Worm (Caenorhabditis elegans) whole organism, L2 larva: ENCODE data around the gene H20J04.9.

Experiments used
- C34F6.9 ChIP-seq: fragments of 150-350 bp; optimal IDR thresholded peaks from 2 replicates; lab custom pipeline; 2014; ENCODE audit warnings: missing biosample characterization, missing genetic modification characterization
- F13H6.1 ChIP-seq: sonication (generic microtip); optimal IDR thresholded peaks from 2 replicates; lab custom pipeline; 2016; ENCODE audit warnings: missing genetic modification characterization, missing compliant biosample characterization
- R02D3.7 ChIP-seq: fragments of 150-350 bp; optimal IDR thresholded peaks from 2 replicates; lab custom pipeline; 2014; ENCODE audit warnings: missing biosample characterization, missing genetic modification characterization
- Y55F3AM.14 ChIP-seq: fragments of 200-800 bp; sonication (Bioruptor generic); optimal IDR thresholded peaks from 2 replicates; lab custom pipeline; 2018; ENCODE audit warnings: mild to moderate bottlenecking, missing genetic modification characterization, missing compliant biosample characterization
- ZK546.5 ChIP-seq: sonication (generic microtip); optimal IDR thresholded peaks from 2 replicates; lab custom pipeline; 2017; ENCODE audit warnings: missing biosample characterization, missing genetic modification characterization
- alr-1 ChIP-seq: fragments of 150-350 bp; optimal IDR thresholded peaks from 2 replicates; lab custom pipeline; 2014; ENCODE audit warnings: missing biosample characterization, missing genetic modification characterization
- aly-2 ChIP-seq: fragments of 150-350 bp; optimal IDR thresholded peaks from 2 replicates; lab custom pipeline; 2014; ENCODE audit warnings: missing biosample characterization, missing genetic modification characterization
- ama-1 ChIP-seq: fragments of 150-350 bp; optimal IDR thresholded peaks from 2 replicates; lab custom pipeline; 2018; ENCODE audit warnings: inconsistent platforms
- blmp-1 ChIP-seq: sonication (generic microtip); optimal IDR thresholded peaks from 2 replicates; lab custom pipeline; 2017; ENCODE audit warnings: missing genetic modification characterization, mild to moderate bottlenecking, missing compliant biosample characterization, antibody characterized with exemption, moderate library complexity; ENCODE audit not compliant: insufficient read depth
- ceh-82 ChIP-seq: fragments of 150-350 bp; optimal IDR thresholded peaks from 2 replicates; lab custom pipeline; 2014; ENCODE audit warnings: missing biosample characterization, missing genetic modification characterization
- crh-2 ChIP-seq: sonication (generic microtip); optimal IDR thresholded peaks from 2 replicates; lab custom pipeline; 2017; ENCODE audit warnings: missing biosample characterization, missing genetic modification characterization
- egl-27 ChIP-seq: sonication (generic microtip); optimal IDR thresholded peaks from 3 replicates; lab custom pipeline; 2017; ENCODE audit warnings: missing biosample characterization, missing genetic modification reagents, missing genetic modification characterization
- fos-1 ChIP-seq: fragments of 150-350 bp; optimal IDR thresholded peaks from 2 replicates; lab custom pipeline; 2014; ENCODE audit warnings: missing biosample characterization, missing genetic modification characterization
- gmeb-1 ChIP-seq: fragments of 150-350 bp; optimal IDR thresholded peaks from 2 replicates; lab custom pipeline; 2014; ENCODE audit warnings: missing biosample characterization, missing genetic modification characterization
- lin-11 ChIP-seq: fragments of 150-350 bp; sonication (generic microtip); optimal IDR thresholded peaks from 2 replicates; lab custom pipeline; 2014; ENCODE audit warnings: missing biosample characterization, missing genetic modification characterization, inconsistent platforms, mixed read lengths
- lin-13 ChIP-seq: fragments of 150-350 bp; optimal IDR thresholded peaks from 2 replicates; lab custom pipeline; 2014; ENCODE audit warnings: missing biosample characterization, missing genetic modification reagents, missing genetic modification characterization
- lin-39 ChIP-seq: fragments of 150-350 bp; optimal IDR thresholded peaks from 2 replicates; lab custom pipeline; 2014; ENCODE audit warnings: missing biosample characterization, missing genetic modification reagents, missing genetic modification characterization
- lsy-2 ChIP-seq, 2 experiments: fragments of 150-350 bp in 1 of 2; sonication (generic microtip) in 1 of 2; optimal IDR thresholded peaks; 2 replicates each; lab custom pipeline; 2014 to 2017; ENCODE audit warnings: missing biosample characterization in 2 of 2, missing genetic modification characterization in 2 of 2
- mab-5 ChIP-seq: fragments of 150-350 bp; optimal IDR thresholded peaks from 2 replicates; lab custom pipeline; 2014; ENCODE audit warnings: missing biosample characterization, missing genetic modification characterization
- mbf-1 ChIP-seq: sonication (generic microtip); optimal IDR thresholded peaks from 2 replicates; lab custom pipeline; 2017; ENCODE audit warnings: missing biosample characterization, missing genetic modification characterization
- mdl-1 ChIP-seq, 2 experiments: fragments of 150-350 bp in 1 of 2; sonication (generic microtip) in 1 of 2; optimal IDR thresholded peaks; 2 replicates each; lab custom pipeline; 2017; ENCODE audit warnings: missing biosample characterization in 2 of 2, missing genetic modification characterization in 2 of 2
- nhr-10 ChIP-seq: sonication (generic microtip); optimal IDR thresholded peaks from 2 replicates; lab custom pipeline; 2017; ENCODE audit warnings: missing biosample characterization, missing genetic modification characterization
- nhr-129 ChIP-seq: fragments of 150-350 bp; optimal IDR thresholded peaks from 2 replicates; lab custom pipeline; 2014; ENCODE audit warnings: missing biosample characterization, missing genetic modification characterization
- nhr-21 ChIP-seq: fragments of 150-350 bp; optimal IDR thresholded peaks from 2 replicates; lab custom pipeline; 2014; ENCODE audit warnings: missing biosample characterization, missing genetic modification characterization
- nhr-23 ChIP-seq: fragments of 150-350 bp; optimal IDR thresholded peaks from 2 replicates; lab custom pipeline; 2014; ENCODE audit warnings: missing biosample characterization, missing genetic modification reagents, missing genetic modification characterization
- nhr-237 ChIP-seq: fragments of 150-350 bp; optimal IDR thresholded peaks from 2 replicates; lab custom pipeline; 2014; ENCODE audit warnings: missing biosample characterization, missing genetic modification characterization
- nhr-25 ChIP-seq: fragments of 150-350 bp; sonication (generic microtip); optimal IDR thresholded peaks from 3 replicates; lab custom pipeline; 2014; ENCODE audit warnings: missing biosample characterization, missing genetic modification characterization
- nhr-6 ChIP-seq: fragments of 150-350 bp; optimal IDR thresholded peaks from 2 replicates; lab custom pipeline; 2014; ENCODE audit warnings: missing biosample characterization, missing genetic modification characterization
- nhr-77 ChIP-seq: fragments of 150-350 bp; optimal IDR thresholded peaks from 2 replicates; lab custom pipeline; 2014; ENCODE audit warnings: missing biosample characterization, missing genetic modification characterization
- peb-1 ChIP-seq: fragments of 150-350 bp; optimal IDR thresholded peaks from 2 replicates; lab custom pipeline; 2014; ENCODE audit warnings: missing biosample characterization, missing genetic modification characterization
- skn-1 ChIP-seq: sonication (generic microtip); optimal IDR thresholded peaks from 2 replicates; lab custom pipeline; 2017; ENCODE audit warnings: missing biosample characterization, missing genetic modification characterization
- sma-9 ChIP-seq, 2 experiments: fragments of 150-350 bp in 1 of 2; sonication (generic microtip) in 1 of 2; optimal IDR thresholded peaks; 2 replicates each; lab custom pipeline; 2014 to 2016; ENCODE audit warnings: missing genetic modification characterization in 2 of 2, mild to moderate bottlenecking in 1 of 2, missing biosample characterization in 1 of 2, missing compliant biosample characterization in 1 of 2, missing genetic modification reagents in 1 of 2, moderate library complexity in 1 of 2
- unc-39 ChIP-seq: fragments of 150-350 bp; optimal IDR thresholded peaks from 2 replicates; lab custom pipeline; 2014; ENCODE audit warnings: missing biosample characterization, missing genetic modification characterization
- unc-62 ChIP-seq: fragments of 150-350 bp; optimal IDR thresholded peaks from 2 replicates; lab custom pipeline; 2014; ENCODE audit warnings: missing biosample characterization, missing genetic modification reagents, missing genetic modification characterization
- ztf-11 ChIP-seq: sonication (generic microtip); optimal IDR thresholded peaks from 2 replicates; lab custom pipeline; 2017; ENCODE audit warnings: missing biosample characterization, missing genetic modification characterization
- ztf-4 ChIP-seq: fragments of 150-350 bp; optimal IDR thresholded peaks from 2 replicates; lab custom pipeline; 2014; ENCODE audit warnings: missing biosample characterization, missing genetic modification characterization

Gene H20J04.9

ce11 chrII:4339882-4340281 is 11.1 kb upstream of the H20J04.9 start, which contains the start of gene athp-2:
TSS of gene athp-2 (plus strand) at chrII:4340182.
- TF ChIP-seq unc-39 (tag; lab: Kevin White, UChicago) (no peak), crh-2 (tag; lab: Kevin White, UChicago) (no peak), blmp-1 (no peak), lin-39 (no peak), alr-1 (tag; lab: Kevin White, UChicago) (no peak), ceh-82 (no peak), C34F6.9 (no peak), nhr-25 (tag; lab: Kevin White, UChicago) (no peak), F13H6.1 (no peak), mbf-1 (no peak), Y55F3AM.14 (GFP tag; lab: Kevin White, UChicago) (no peak), nhr-21 (tag; lab: Kevin White, UChicago) (no peak), nhr-23 (tag; lab: Kevin White, UChicago) (no peak), nhr-77 (tag; lab: Kevin White, UChicago) (no peak), ztf-11 (tag; lab: Kevin White, UChicago) (no peak)

- TF ChIP-seq gmeb-1 (tag; lab: Kevin White, UChicago) (no peak), F13H6.1 (no peak), ztf-4 (tag; lab: Kevin White, UChicago) (no peak), C34F6.9 (no peak), aly-2 (tag; lab: Kevin White, UChicago) (no peak), lin-13 (no peak), mbf-1 (no peak), ama-1 (no peak), ZK546.5 (no peak), unc-39 (tag; lab: Kevin White, UChicago) (no peak), R02D3.7 (no peak), sma-9 (GFP tag; optimal IDR thresholded peaks at IDR 0.05; lab: Kevin White, UChicago) (no peak), sma-9 (tag; optimal IDR thresholded peaks at IDR 0.05; lab: Kevin White, UChicago) (no peak), nhr-6 (tag; lab: Kevin White, UChicago) (no peak), mdl-1 (tag; optimal IDR thresholded peaks at IDR 0.05; lab: Kevin White, UChicago) (no peak), alr-1 (tag; lab: Kevin White, UChicago) (no peak), ztf-11 (tag; lab: Kevin White, UChicago) (no peak), lsy-2 (tag; optimal IDR thresholded peaks at IDR 0.05; lab: Kevin White, UChicago) (no peak), nhr-21 (tag; lab: Kevin White, UChicago) (no peak), nhr-237 (tag; lab: Kevin White, UChicago) (no peak)
These were observed 9.5 kb upstream of the H20J04.9 start for ce11 chrII:4341484-4341883.

- TF ChIP-seq unc-39 (tag; lab: Kevin White, UChicago) (no peak), nhr-129 (no peak), ZK546.5 (no peak), lin-11 (tag; lab: Kevin White, UChicago) (no peak), crh-2 (tag; lab: Kevin White, UChicago) (no peak), ceh-82 (no peak), fos-1 (tag; lab: Kevin White, UChicago) (no peak), Y55F3AM.14 (GFP tag; lab: Kevin White, UChicago) (no peak), unc-62 (GFP tag; lab: Kevin White, UChicago) (no peak), nhr-21 (tag; lab: Kevin White, UChicago) (no peak), mab-5 (no peak), nhr-10 (tag; lab: Kevin White, UChicago) (no peak), nhr-23 (tag; lab: Kevin White, UChicago) (no peak)
These were observed 6.7 kb upstream of the H20J04.9 start for ce11 chrII:4344317-4344716.

ce11 chrII:4355217-4355616 is 4.2 kb downstream of the H20J04.9 start, which contains the start of the genes H20J04.7 and H20J04.1:
TSS of gene H20J04.7 (minus strand) at chrII:4355317.
TSS of gene H20J04.1 (plus strand) at chrII:4355613.
- TF ChIP-seq skn-1 (tag; lab: Kevin White, UChicago): no peak
- TF ChIP-seq alr-1 (tag; lab: Kevin White, UChicago): no peak
- TF ChIP-seq R02D3.7: no peak
- no peak for TF ChIP-seq peb-1 (tag; lab: Kevin White, UChicago)
- TF ChIP-seq egl-27: no peak
- no peak for TF ChIP-seq lin-39
- no peak for TF ChIP-seq ama-1
